Worm (Caenorhabditis elegans): ENCODE data around the gene C05B5.4.

Gene C05B5.4

ce11 chrIII:9969371-9969770 lies 24.3 kb upstream of the C05B5.4 start:
- TF ChIP-seq nhr-76 (tag; optimal IDR thresholded peaks at IDR 0.05): no peak
- TF ChIP-seq lin-32 (GFP tag; optimal IDR thresholded peaks at IDR 0.05): no peak
- no peak for TF ChIP-seq flh-1 (GFP tag; optimal IDR thresholded peaks at IDR 0.05)
- TF ChIP-seq mls-2 (tag; optimal IDR thresholded peaks at IDR 0.05): no peak
- no peak for TF ChIP-seq elt-3 (tag; optimal IDR thresholded peaks at IDR 0.05)
- peak; percentile 77 for TF ChIP-seq nhr-2 (tag; optimal IDR thresholded peaks at IDR 0.05)
- TF ChIP-seq tbx-8 (GFP tag; optimal IDR thresholded peaks at IDR 0.05): no peak
- TF ChIP-seq cnd-1 (tag; optimal IDR thresholded peaks at IDR 0.05): no peak
- TF ChIP-seq ztf-11 (tag; optimal IDR thresholded peaks at IDR 0.05): no peak

- TF ChIP-seq ces-1 (GFP tag; optimal IDR thresholded peaks at IDR 0.05) (peak; percentile 66), nhr-28 (tag; optimal IDR thresholded peaks at IDR 0.05) (no peak)
Measured at ce11 chrIII:9972192-9972811, 21.4 kb upstream of the C05B5.4 start.

- TF ChIP-seq blmp-1 (tag; optimal IDR thresholded peaks at IDR 0.05) (no peak), mls-2 (tag; optimal IDR thresholded peaks at IDR 0.05) (no peak), ceh-43 (GFP tag; optimal IDR thresholded peaks at IDR 0.05) (no peak), drap-1 (GFP tag; optimal IDR thresholded peaks at IDR 0.05) (no peak), tbx-8 (GFP tag; optimal IDR thresholded peaks at IDR 0.05) (no peak), unc-39 (tag; optimal IDR thresholded peaks at IDR 0.05) (no peak), ham-2 (GFP tag; optimal IDR thresholded peaks at IDR 0.05) (no peak), nhr-76 (tag; optimal IDR thresholded peaks at IDR 0.05) (no peak), elt-3 (tag; optimal IDR thresholded peaks at IDR 0.05) (no peak), ceh-83 (GFP tag; optimal IDR thresholded peaks at IDR 0.05) (no peak), hlh-1 (tag; optimal IDR thresholded peaks at IDR 0.05) (no peak), ztf-11 (tag; optimal IDR thresholded peaks at IDR 0.05) (no peak), ceh-39 (tag; optimal IDR thresholded peaks at IDR 0.05) (no peak), unc-120 (tag; optimal IDR thresholded peaks at IDR 0.05; ENCODE audit: poor library complexity, severe bottlenecking) (no peak)
Measured at ce11 chrIII:9973765-9974164, 19.9 kb upstream of the C05B5.4 start, which contains the start of gene R10E12.2. R10E12.2 (minus strand) TSS chrIII:9973865.

ce11 chrIII:9982119-9982642 lies 11.5 kb upstream of the C05B5.4 start:
- TF ChIP-seq unc-62 (GFP tag; optimal IDR thresholded peaks at IDR 0.05): peak; percentile 55
- TF ChIP-seq ces-1 (GFP tag; optimal IDR thresholded peaks at IDR 0.05): peak; percentile 64
- TF ChIP-seq elt-1 (tag; optimal IDR thresholded peaks at IDR 0.05; ENCODE audit: borderline replicate concordance, insufficient read depth): no peak

- TF ChIP-seq nhr-2 (tag; optimal IDR thresholded peaks at IDR 0.05) (no peak), nhr-28 (tag; optimal IDR thresholded peaks at IDR 0.05) (no peak), unc-39 (tag; optimal IDR thresholded peaks at IDR 0.05) (no peak), elt-1 (tag; optimal IDR thresholded peaks at IDR 0.05; ENCODE audit: borderline replicate concordance, insufficient read depth) (no peak), unc-62 (GFP tag; optimal IDR thresholded peaks at IDR 0.05) (no peak), mls-2 (tag; optimal IDR thresholded peaks at IDR 0.05) (no peak), lin-13 (tag; optimal IDR thresholded peaks at IDR 0.05) (no peak), ceh-83 (GFP tag; optimal IDR thresholded peaks at IDR 0.05) (no peak)
Measured at ce11 chrIII:9984604-9985003, 9.1 kb upstream of the C05B5.4 start.

ce11 chrIII:9985542-9985941 lies 8.1 kb upstream of the C05B5.4 start:
- no peak for TF ChIP-seq tbx-8 (GFP tag; optimal IDR thresholded peaks at IDR 0.05)
- TF ChIP-seq ceh-43 (GFP tag; optimal IDR thresholded peaks at IDR 0.05): no peak
- no peak for TF ChIP-seq elt-3 (tag; optimal IDR thresholded peaks at IDR 0.05)
- no peak for TF ChIP-seq nhr-76 (tag; optimal IDR thresholded peaks at IDR 0.05)
- no peak for TF ChIP-seq cnd-1 (tag; optimal IDR thresholded peaks at IDR 0.05)
- TF ChIP-seq unc-120 (tag; optimal IDR thresholded peaks at IDR 0.05; ENCODE audit: poor library complexity, severe bottlenecking): no peak
- TF ChIP-seq sem-2 (GFP tag; optimal IDR thresholded peaks at IDR 0.05): no peak

ce11 chrIII:9986827-9987429 lies 6.8 kb upstream of the C05B5.4 start, which contains the start of gene C05B5.12:
C05B5.12 (plus strand) TSS chrIII:9987379.
- no peak for TF ChIP-seq zip-8 (tag; optimal IDR thresholded peaks at IDR 0.05)
- TF ChIP-seq hlh-1 (tag; optimal IDR thresholded peaks at IDR 0.05): peak; percentile 92
- TF ChIP-seq unc-120 (tag; optimal IDR thresholded peaks at IDR 0.05; ENCODE audit: poor library complexity, severe bottlenecking): peak; percentile 88
- TF ChIP-seq snpc-4 (tag; optimal IDR thresholded peaks at IDR 0.05): no peak
- TF ChIP-seq pha-4 (tag; optimal IDR thresholded peaks at IDR 0.05): no peak
- peak; percentile 7 for TF ChIP-seq mab-5 (tag; optimal IDR thresholded peaks at IDR 0.05)
- no peak for TF ChIP-seq tbx-8 (GFP tag; optimal IDR thresholded peaks at IDR 0.05)
- TF ChIP-seq unc-62 (GFP tag; optimal IDR thresholded peaks at IDR 0.05): peak; percentile 81
- no peak for TF ChIP-seq M03D4.4 (tag; optimal IDR thresholded peaks at IDR 0.05)
- no peak for TF ChIP-seq nhr-28 (tag; optimal IDR thresholded peaks at IDR 0.05)
- no peak for TF ChIP-seq ceh-39 (tag; optimal IDR thresholded peaks at IDR 0.05)
- TF ChIP-seq blmp-1 (tag; optimal IDR thresholded peaks at IDR 0.05): no peak
- no peak for TF ChIP-seq mls-2 (tag; optimal IDR thresholded peaks at IDR 0.05)
- TF ChIP-seq cnd-1 (tag; optimal IDR thresholded peaks at IDR 0.05): no peak
- no peak for TF ChIP-seq ceh-83 (GFP tag; optimal IDR thresholded peaks at IDR 0.05)
- no peak for TF ChIP-seq nhr-76 (tag; optimal IDR thresholded peaks at IDR 0.05)
